Fruit fly (Drosophila melanogaster) whole organism, pupa: ENCODE data around the gene Gbeta13F.

ENCODE experiments used
- CG10348 ChIP-seq: fragments of 200-800 bp; sonication (Bioruptor generic); IDR thresholded peaks from 2 replicates; pipeline ENCODE4 v1.3.6; 2022; ENCODE audit warnings: missing biosample characterization, missing genetic modification characterization
- CG12605 ChIP-seq: fragments of 200-800 bp; sonication (Bioruptor generic); IDR thresholded peaks from 2 replicates; pipeline ENCODE4 v1.3.6; 2022; ENCODE audit warnings: missing biosample characterization, missing genetic modification characterization
- CG13204 ChIP-seq: fragments of 200-800 bp; sonication (Bioruptor generic); optimal IDR thresholded peaks from 2 replicates; lab custom pipeline; 2018; ENCODE audit warnings: missing biosample characterization, mild to moderate bottlenecking, missing genetic modification characterization, moderate library complexity
- CG14655 ChIP-seq: fragments of 200-800 bp; sonication (Bioruptor generic); optimal IDR thresholded peaks from 3 replicates; lab custom pipeline; 2017; ENCODE audit warnings: mild to moderate bottlenecking, missing biosample characterization, missing genetic modification reagents, missing genetic modification characterization
- CG15710 ChIP-seq: fragments of 200-800 bp; sonication (Bioruptor generic); optimal IDR thresholded peaks from 2 replicates; lab custom pipeline; 2018; ENCODE audit warnings: missing biosample characterization, mild to moderate bottlenecking, missing genetic modification characterization, moderate library complexity
- CG17806 ChIP-seq: fragments of 200-800 bp; sonication (Bioruptor generic); optimal IDR thresholded peaks from 2 replicates; lab custom pipeline; 2018; ENCODE audit warnings: missing biosample characterization, mild to moderate bottlenecking, missing genetic modification characterization, moderate library complexity
- CG32121 ChIP-seq: fragments of 200-800 bp; sonication (Bioruptor generic); IDR thresholded peaks from 2 replicates; pipeline ENCODE4 v1.3.6; 2022; ENCODE audit warnings: missing biosample characterization, missing genetic modification characterization
- CG34367 ChIP-seq: fragments of 200-800 bp; sonication (Bioruptor generic); optimal IDR thresholded peaks from 2 replicates; lab custom pipeline; 2018; ENCODE audit warnings: missing biosample characterization, mild to moderate bottlenecking, missing genetic modification characterization
- CG4496 ChIP-seq: fragments of 200-800 bp; sonication (Bioruptor generic); IDR thresholded peaks from 3 replicates; pipeline ENCODE4 v1.3.6; 2022; ENCODE audit warnings: missing biosample characterization, missing genetic modification characterization
- CG8159 ChIP-seq: fragments of 200-800 bp; sonication (Bioruptor generic); optimal IDR thresholded peaks from 3 replicates; lab custom pipeline; 2018; ENCODE audit warnings: missing biosample characterization, mild to moderate bottlenecking, missing genetic modification characterization, moderate library complexity
- CG8301 ChIP-seq: fragments of 200-800 bp; sonication (Bioruptor generic); optimal IDR thresholded peaks from 2 replicates; lab custom pipeline; 2018; ENCODE audit warnings: missing biosample characterization, mild to moderate bottlenecking, missing genetic modification characterization
- CG9948 ChIP-seq: fragments of 200-800 bp; sonication (Bioruptor generic); optimal IDR thresholded peaks from 2 replicates; lab custom pipeline; 2018; ENCODE audit warnings: missing biosample characterization, mild to moderate bottlenecking, missing genetic modification characterization, moderate library complexity
- D1 ChIP-seq: fragments of 200-800 bp; sonication (Bioruptor generic); optimal IDR thresholded peaks from 2 replicates; lab custom pipeline; 2018; ENCODE audit warnings: missing biosample characterization, mild to moderate bottlenecking, missing genetic modification characterization, moderate library complexity
- EcR ChIP-seq: fragments of 200-800 bp; sonication (Bioruptor generic); optimal IDR thresholded peaks from 3 replicates; lab custom pipeline; 2019; ENCODE audit warnings: missing biosample characterization, missing genetic modification characterization, mild to moderate bottlenecking, moderate library complexity, missing genetic modification reagents
- Ets98B ChIP-seq: fragments of 200-800 bp; sonication (Bioruptor generic); IDR thresholded peaks from 2 replicates; pipeline ENCODE4 v1.3.6; 2022; ENCODE audit warnings: missing biosample characterization, missing genetic modification characterization
- Pif1A ChIP-seq: fragments of 200-800 bp; sonication (Bioruptor generic); optimal IDR thresholded peaks from 3 replicates; lab custom pipeline; 2016; ENCODE audit warnings: missing biosample characterization, missing genetic modification characterization
- Pif1B ChIP-seq: fragments of 200-800 bp; sonication (Bioruptor generic); optimal IDR thresholded peaks from 3 replicates; lab custom pipeline; 2016; ENCODE audit warnings: missing biosample characterization, missing genetic modification characterization
- Snoo ChIP-seq: fragments of 200-800 bp; sonication (Bioruptor generic); optimal IDR thresholded peaks from 3 replicates; lab custom pipeline; 2017; ENCODE audit warnings: missing biosample characterization, mild to moderate bottlenecking, missing genetic modification characterization, inconsistent platforms
- fd96Ca ChIP-seq: fragments of 200-800 bp; sonication (Bioruptor generic); IDR thresholded peaks from 3 replicates; pipeline ENCODE4 v1.3.6; 2022; ENCODE audit warnings: missing biosample characterization, missing genetic modification characterization
- gl ChIP-seq: fragments of 200-800 bp; sonication (Bioruptor generic); optimal IDR thresholded peaks from 2 replicates; lab custom pipeline; 2018; ENCODE audit warnings: missing biosample characterization, mild to moderate bottlenecking, missing genetic modification characterization
- rn ChIP-seq: fragments of 200-800 bp; sonication (Bioruptor generic); IDR thresholded peaks from 2 replicates; pipeline ENCODE4 v1.3.6; 2022; ENCODE audit warnings: missing biosample characterization, missing genetic modification characterization

The Gbeta13F gene

dm6 chrX:15835393-15835792 is 24.5 kb upstream of the Gbeta13F start, which contains the start of gene Chc:
Chc (minus strand) TSS chrX:15835490.
- TF ChIP-seq CG17806 (tag; lab: Kevin White, UChicago) (no peak), D1 (peak; percentile 54), Ets98B (GFP tag; lab: Robert Waterston, UW) (peak; percentile 30; the same call in 1 of the 2 replicates)

dm6 chrX:15837530-15837929 is 22.4 kb upstream of the Gbeta13F start, which contains the start of gene CG8565:
CG8565 (plus strand) TSS chrX:15837830.
- TF ChIP-seq Snoo (tag; lab: Kevin White, UChicago) (no peak), rn (GFP tag; lab: Robert Waterston, UW) (no peak), CG14655 (GFP tag; lab: Kevin White, UChicago) (no peak), gl (no peak), CG12605 (GFP tag; lab: Robert Waterston, UW) (no peak), Pif1A (no peak), EcR (GFP tag; lab: Kevin White, UChicago) (no peak), CG9948 (no peak), Pif1B (GFP tag; lab: Kevin White, UChicago) (no peak), CG10348 (GFP tag; lab: Robert Waterston, UW) (no peak)

- TF ChIP-seq rn (GFP tag; lab: Robert Waterston, UW) (no peak), CG34367 (tag; lab: Kevin White, UChicago) (no peak), CG14655 (GFP tag; lab: Kevin White, UChicago) (no peak), Snoo (tag; lab: Kevin White, UChicago) (no peak), Pif1B (GFP tag; lab: Kevin White, UChicago) (no peak), CG9948 (no peak), CG17806 (tag; lab: Kevin White, UChicago) (no peak), Pif1A (no peak), CG8301 (tag; lab: Kevin White, UChicago) (no peak), fd96Ca (GFP tag; lab: Robert Waterston, UW) (no peak), CG4496 (GFP tag; lab: Robert Waterston, UW) (no peak), EcR (GFP tag; lab: Kevin White, UChicago) (no peak), gl (no peak), D1 (no peak), CG8159 (tag; lab: Kevin White, UChicago) (no peak), CG15710 (no peak), CG13204 (no peak), CG12605 (GFP tag; lab: Robert Waterston, UW) (no peak), CG32121 (GFP tag; lab: Robert Waterston, UW) (no peak)
Observed at dm6 chrX:15840003-15840402, 19.9 kb upstream of the Gbeta13F start.

DNA sequence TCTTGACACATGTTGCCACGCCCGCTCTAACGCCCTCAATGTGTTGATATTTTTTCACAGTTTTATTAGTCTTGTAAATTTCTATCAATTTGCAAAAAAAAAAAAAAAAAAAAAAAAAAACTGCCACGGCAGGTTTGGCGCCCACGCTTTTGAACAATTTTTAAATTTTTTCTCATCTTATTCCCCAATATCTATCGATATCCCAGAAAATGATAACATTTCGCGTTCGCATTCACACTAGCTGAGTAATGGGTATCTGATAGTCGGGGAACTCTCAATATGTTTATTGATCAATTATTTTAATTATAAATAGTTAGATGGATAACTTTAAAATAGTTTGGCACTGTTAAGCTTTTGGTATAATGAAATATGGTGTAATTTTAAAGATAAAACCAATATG is 18.6 kb upstream of the Gbeta13F start:
- TF ChIP-seq CG17806 (tag; lab: Kevin White, UChicago), result no peak
- TF ChIP-seq CG8159 (tag; lab: Kevin White, UChicago), result no peak
- no peak for TF ChIP-seq CG13204
- TF ChIP-seq CG4496 (GFP tag; lab: Robert Waterston, UW), result no peak
- TF ChIP-seq CG15710, result no peak
- TF ChIP-seq Snoo (tag; lab: Kevin White, UChicago), result no peak
- TF ChIP-seq Pif1A, result no peak
- no peak for TF ChIP-seq Ets98B (GFP tag; lab: Robert Waterston, UW)
- no peak for TF ChIP-seq Pif1B (GFP tag; lab: Kevin White, UChicago)
- no peak for TF ChIP-seq CG12605 (GFP tag; lab: Robert Waterston, UW)

- TF ChIP-seq CG32121 (GFP tag; lab: Robert Waterston, UW) (peak; percentile 47; the same call in 1 of the 2 replicates), gl (no peak), fd96Ca (GFP tag; lab: Robert Waterston, UW) (no peak), CG17806 (tag; lab: Kevin White, UChicago) (no peak), Ets98B (GFP tag; lab: Robert Waterston, UW) (no peak), rn (GFP tag; lab: Robert Waterston, UW) (peak; percentile 55), CG14655 (GFP tag; lab: Kevin White, UChicago) (no peak), D1 (no peak), CG34367 (tag; lab: Kevin White, UChicago) (no peak), EcR (GFP tag; lab: Kevin White, UChicago) (no peak), CG9948 (peak; percentile 3), CG10348 (GFP tag; lab: Robert Waterston, UW) (no peak), Pif1B (GFP tag; lab: Kevin White, UChicago) (peak; percentile 52), CG8159 (tag; lab: Kevin White, UChicago) (no peak), CG12605 (GFP tag; lab: Robert Waterston, UW) (no peak), Snoo (tag; lab: Kevin White, UChicago) (peak; percentile 60), Pif1A (no peak), CG13204 (no peak), CG15710 (peak; percentile 22), CG4496 (GFP tag; lab: Robert Waterston, UW) (peak; percentile 82), CG8301 (tag; lab: Kevin White, UChicago) (no peak)
Observed at dm6 chrX:15844139-15844538, 15.8 kb upstream of the Gbeta13F start, which contains the start of the genes ArgRS and CG8578. ArgRS (minus strand) TSS chrX:15844145. CG8578 (plus strand) TSS chrX:15844476.

DNA sequence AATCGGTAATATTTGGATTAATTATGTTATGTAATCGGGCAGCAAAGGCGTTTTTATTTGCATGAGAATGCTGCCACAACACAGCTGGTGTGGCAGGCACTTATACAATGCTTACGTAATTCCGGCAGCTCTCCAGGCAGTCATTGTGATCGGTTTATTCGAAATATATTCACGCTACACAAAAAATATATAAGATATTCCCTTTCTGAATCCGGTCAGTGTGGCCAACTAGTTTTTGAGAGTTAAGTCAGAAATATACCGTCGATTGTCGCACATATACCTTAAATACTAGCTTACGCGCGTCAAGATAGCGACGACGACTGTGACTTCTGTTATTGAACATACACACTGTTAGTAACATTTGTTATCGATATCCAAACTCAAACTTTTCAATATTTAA is 10.9 kb upstream of the Gbeta13F start, which contains the start of gene sun:
TSS of gene sun (minus strand) at position 238 of the 400 bp plus-strand sequence.
- no peak for TF ChIP-seq CG32121 (GFP tag; lab: Robert Waterston, UW)
- TF ChIP-seq Pif1B (GFP tag; lab: Kevin White, UChicago), result no peak
- no peak for TF ChIP-seq fd96Ca (GFP tag; lab: Robert Waterston, UW)
- no peak for TF ChIP-seq gl
- no peak for TF ChIP-seq rn (GFP tag; lab: Robert Waterston, UW)
- TF ChIP-seq CG34367 (tag; lab: Kevin White, UChicago), result no peak
- TF ChIP-seq Ets98B (GFP tag; lab: Robert Waterston, UW), result no peak
- no peak for TF ChIP-seq CG13204
- no peak for TF ChIP-seq Snoo (tag; lab: Kevin White, UChicago)
- TF ChIP-seq Pif1A, result no peak
